Fruit fly (Drosophila melanogaster) whole organism, adult: ENCODE measurements around the gene CG2975.

Source experiments
- CG12768 ChIP-seq: fragments of 200-800 bp; sonication (Bioruptor generic); optimal IDR thresholded peaks from 2 replicates; lab custom pipeline; 2017; ENCODE audit warnings: missing biosample characterization, missing genetic modification characterization, mild to moderate bottlenecking, moderate library complexity, missing genetic modification reagents
- CG7101 ChIP-seq: fragments of 200-800 bp; sonication (Bioruptor generic); optimal IDR thresholded peaks from 2 replicates; lab custom pipeline; 2018; ENCODE audit warnings: missing biosample characterization, mild to moderate bottlenecking, missing genetic modification characterization, moderate library complexity
- bab1 ChIP-seq: fragments of 200-800 bp; sonication (Bioruptor generic); optimal IDR thresholded peaks from 3 replicates; lab custom pipeline; 2019; ENCODE audit warnings: missing biosample characterization, mild to moderate bottlenecking, missing genetic modification characterization, moderate library complexity
- cnc ChIP-seq, 2 experiments: fragments of >200 bp; optimal IDR thresholded peaks; 2 replicates each; lab custom pipeline; 2017
- ovo ChIP-seq: fragments of 200-800 bp; sonication (Bioruptor generic); optimal IDR thresholded peaks from 2 replicates; lab custom pipeline; 2016; ENCODE audit warnings: missing biosample characterization, missing genetic modification characterization
- toe ChIP-seq: fragments of 200-800 bp; sonication (Bioruptor generic); optimal IDR thresholded peaks from 2 replicates; lab custom pipeline; 2016; ENCODE audit warnings: missing biosample characterization, missing genetic modification characterization

dm6 chr2L:2874542-2875194 is 34.7 kb downstream of the CG2975 start, which contains the start of gene CG8814:
- TF ChIP-seq CG7101 (peak; percentile 62), ovo (GFP tag; lab: Kevin White, UChicago) (peak; percentile 70), toe (GFP tag; lab: Kevin White, UChicago) (peak; percentile 88), cnc (optimal IDR thresholded peaks at IDR 0.05; lab: Kevin White, UChicago) (no peak), CG12768 (GFP tag; lab: Kevin White, UChicago) (peak; percentile 94), bab1 (GFP tag; lab: Kevin White, UChicago) (peak; percentile 13)
